Worm (Caenorhabditis elegans): ENCODE data around the gene F59B10.6.

- TF ChIP-seq dao-5 (tag; optimal IDR thresholded peaks at IDR 0.05), result no peak
- TF ChIP-seq him-1 (tag; optimal IDR thresholded peaks at IDR 0.05), result no peak
- no peak for TF ChIP-seq W03F9.2 (tag; optimal IDR thresholded peaks at IDR 0.05)
Observed at ce11 chrII:10529218-10529751, 5.0 kb upstream of the F59B10.6 start.
